Fruit fly (Drosophila melanogaster): ENCODE data around the gene dco.

dm6 chr3R:31064653-31065322 is 3.8 kb upstream of the dco start, which contains the start of gene Sox100B:
- TF ChIP-seq Myc (optimal IDR thresholded peaks at IDR 0.05) (no peak), h (optimal IDR thresholded peaks at IDR 0.05) (no peak), Sin3A (optimal IDR thresholded peaks at IDR 0.05) (no peak)
